Fruit fly (Drosophila melanogaster): Measurements from ENCODE around the gene CG31176.

dm6 chr3R:21635181-21635580 is 84.3 kb downstream of the CG31176 start:
- TF ChIP-seq ttk (optimal IDR thresholded peaks at IDR 0.05), result no peak
- no peak for TF ChIP-seq h (optimal IDR thresholded peaks at IDR 0.05)

Data from Kc167 (cell line).